Fruit fly (Drosophila melanogaster) whole organism, prepupa: ENCODE measurements around the gene CG14402.

ENCODE experiments used
- Blimp-1 ChIP-seq: fragments of 200-800 bp; sonication (Bioruptor generic); optimal IDR thresholded peaks from 3 replicates; lab custom pipeline; 2017; ENCODE audit warnings: missing biosample characterization, missing genetic modification characterization, mild to moderate bottlenecking, moderate library complexity, missing genetic modification reagents
- CG10631 ChIP-seq: fragments of 200-800 bp; sonication (Bioruptor generic); optimal IDR thresholded peaks from 2 replicates; lab custom pipeline; 2016; ENCODE audit warnings: missing biosample characterization, missing genetic modification characterization
- CG10669 ChIP-seq: fragments of 200-800 bp; sonication (Bioruptor generic); optimal IDR thresholded peaks from 3 replicates; lab custom pipeline; 2018; ENCODE audit warnings: missing biosample characterization, mild to moderate bottlenecking, missing genetic modification characterization, moderate library complexity
- CG11762 ChIP-seq: fragments of 200-800 bp; sonication (Bioruptor generic); optimal IDR thresholded peaks from 3 replicates; lab custom pipeline; 2016; ENCODE audit warnings: missing biosample characterization, missing genetic modification characterization; ENCODE audit not compliant: insufficient read depth
- CG11902 ChIP-seq: fragments of 200-800 bp; sonication (Bioruptor generic); optimal IDR thresholded peaks from 3 replicates; lab custom pipeline; 2016; ENCODE audit warnings: missing biosample characterization, missing genetic modification characterization
- CG15336 ChIP-seq: fragments of 200-800 bp; sonication (Bioruptor generic); IDR thresholded peaks from 2 replicates; pipeline ENCODE4 v1.3.6; 2022; ENCODE audit warnings: missing biosample characterization, missing genetic modification characterization
- CG1621 ChIP-seq: fragments of 200-800 bp; sonication (Bioruptor generic); optimal IDR thresholded peaks from 3 replicates; lab custom pipeline; 2018; ENCODE audit warnings: missing biosample characterization, mild to moderate bottlenecking, missing genetic modification characterization
- CG3032 ChIP-seq: fragments of 200-800 bp; optimal IDR thresholded peaks from 2 replicates; lab custom pipeline; 2019; ENCODE audit warnings: missing biosample characterization, mild to moderate bottlenecking, missing genetic modification characterization, moderate library complexity
- CG32006 ChIP-seq: fragments of 200-800 bp; sonication (Bioruptor generic); optimal IDR thresholded peaks from 3 replicates; lab custom pipeline; 2017; ENCODE audit warnings: missing biosample characterization, mild to moderate bottlenecking, missing genetic modification characterization
- CG34406 ChIP-seq: fragments of 200-800 bp; sonication (Bioruptor generic); optimal IDR thresholded peaks from 3 replicates; lab custom pipeline; 2016; ENCODE audit warnings: missing biosample characterization, missing genetic modification characterization
- CG3919 ChIP-seq: fragments of 200-800 bp; sonication (Bioruptor generic); optimal IDR thresholded peaks from 3 replicates; lab custom pipeline; 2016; ENCODE audit warnings: missing biosample characterization, missing genetic modification characterization
- CG4318 ChIP-seq: fragments of 200-800 bp; sonication (Bioruptor generic); optimal IDR thresholded peaks from 3 replicates; lab custom pipeline; 2017; ENCODE audit warnings: missing biosample characterization, mild to moderate bottlenecking, missing genetic modification characterization
- CG6163 ChIP-seq: fragments of 200-800 bp; sonication (Bioruptor generic); IDR thresholded peaks from 3 replicates; pipeline ENCODE4 v1.3.6; 2022; ENCODE audit warnings: missing biosample characterization, missing genetic modification characterization
- CG6808 ChIP-seq: fragments of 200-800 bp; sonication (Bioruptor generic); optimal IDR thresholded peaks from 3 replicates; lab custom pipeline; 2017; ENCODE audit warnings: missing biosample characterization, missing genetic modification characterization, mild to moderate bottlenecking, moderate library complexity, missing genetic modification reagents
- CG7368 ChIP-seq: fragments of 200-800 bp; sonication (Bioruptor generic); optimal IDR thresholded peaks from 3 replicates; lab custom pipeline; 2016; ENCODE audit warnings: missing biosample characterization, missing genetic modification characterization
- CG8119 ChIP-seq: fragments of 200-800 bp; sonication (Bioruptor generic); IDR thresholded peaks from 3 replicates; pipeline ENCODE4 v1.3.6; 2022; ENCODE audit warnings: missing biosample characterization, missing genetic modification characterization
- CG9139 ChIP-seq: fragments of 200-800 bp; sonication (Bioruptor generic); optimal IDR thresholded peaks from 3 replicates; lab custom pipeline; 2017; ENCODE audit warnings: missing biosample characterization, mild to moderate bottlenecking, missing genetic modification characterization
- Eip75B ChIP-seq: fragments of 200-800 bp; sonication (Bioruptor generic); optimal IDR thresholded peaks from 3 replicates; lab custom pipeline; 2016; ENCODE audit warnings: missing biosample characterization, missing genetic modification characterization
- Eip78C ChIP-seq: fragments of 200-800 bp; sonication (Bioruptor generic); peaks from one replicate; lab custom pipeline; 2016; ENCODE audit warnings: missing biosample characterization, missing genetic modification characterization
- Eip93F ChIP-seq: fragments of 200-800 bp; sonication (Bioruptor generic); optimal IDR thresholded peaks from 2 replicates; lab custom pipeline; 2016; ENCODE audit warnings: missing biosample characterization, mild to moderate bottlenecking, missing genetic modification characterization
- Ets21C ChIP-seq: fragments of 200-800 bp; sonication (Bioruptor generic); optimal IDR thresholded peaks from 3 replicates; lab custom pipeline; 2016; ENCODE audit warnings: missing biosample characterization, missing genetic modification characterization
- Ets96B ChIP-seq: fragments of 200-800 bp; optimal IDR thresholded peaks from 2 replicates; lab custom pipeline; 2019; ENCODE audit warnings: missing biosample characterization, mild to moderate bottlenecking, missing genetic modification characterization, moderate library complexity
- Hr38 ChIP-seq: sonication (Bioruptor generic); optimal IDR thresholded peaks from 2 replicates; lab custom pipeline; 2016; ENCODE audit warnings: missing biosample characterization, missing genetic modification characterization
- Hr39 ChIP-seq: fragments of 200-800 bp; sonication (Bioruptor generic); optimal IDR thresholded peaks from 2 replicates; lab custom pipeline; 2016; ENCODE audit warnings: missing biosample characterization, missing genetic modification characterization
- OdsH ChIP-seq: fragments of 200-800 bp; sonication (Bioruptor generic); optimal IDR thresholded peaks from 3 replicates; lab custom pipeline; 2016; ENCODE audit warnings: missing biosample characterization, missing genetic modification characterization
- Sox15 ChIP-seq: fragments of 200-800 bp; sonication (Bioruptor generic); optimal IDR thresholded peaks from 3 replicates; lab custom pipeline; 2016; ENCODE audit warnings: missing biosample characterization, missing genetic modification characterization
- achi ChIP-seq: fragments of 200-800 bp; sonication (Bioruptor generic); optimal IDR thresholded peaks from 3 replicates; lab custom pipeline; 2016; ENCODE audit warnings: missing biosample characterization, missing genetic modification characterization
- acj6 ChIP-seq: fragments of 200-800 bp; sonication (Bioruptor generic); optimal IDR thresholded peaks from 3 replicates; lab custom pipeline; 2016; ENCODE audit warnings: missing biosample characterization, missing genetic modification characterization
- cyc ChIP-seq: fragments of 200-800 bp; sonication (Bioruptor generic); optimal IDR thresholded peaks from 3 replicates; lab custom pipeline; 2016; ENCODE audit warnings: missing biosample characterization, missing genetic modification characterization
- dsx ChIP-seq: fragments of 200-800 bp; optimal IDR thresholded peaks from 3 replicates; lab custom pipeline; 2019; ENCODE audit warnings: missing biosample characterization, mild to moderate bottlenecking, missing genetic modification characterization, moderate library complexity; ENCODE audit not compliant: poor library complexity, severe bottlenecking
- esn ChIP-seq: fragments of 200-800 bp; sonication (Bioruptor generic); optimal IDR thresholded peaks from 2 replicates; lab custom pipeline; 2016; ENCODE audit warnings: missing biosample characterization, mild to moderate bottlenecking, missing genetic modification characterization, moderate library complexity
- fd59A ChIP-seq: fragments of 200-800 bp; sonication (Bioruptor generic); optimal IDR thresholded peaks from 2 replicates; lab custom pipeline; 2017; ENCODE audit warnings: missing biosample characterization, mild to moderate bottlenecking, missing genetic modification characterization, missing genetic modification reagents
- lz ChIP-seq: fragments of 200-800 bp; sonication (Bioruptor generic); optimal IDR thresholded peaks from 3 replicates; lab custom pipeline; 2016; ENCODE audit warnings: missing biosample characterization, missing genetic modification characterization
- net ChIP-seq: fragments of 200-800 bp; sonication (Bioruptor generic); optimal IDR thresholded peaks from 3 replicates; lab custom pipeline; 2016; ENCODE audit warnings: missing biosample characterization, missing genetic modification characterization
- pdm3 ChIP-seq: fragments of 200-800 bp; sonication (Bioruptor generic); optimal IDR thresholded peaks from 3 replicates; lab custom pipeline; 2016; ENCODE audit warnings: missing biosample characterization, missing genetic modification characterization
- salr ChIP-seq, 2 experiments: fragments of 200-800 bp; sonication (Bioruptor generic); optimal IDR thresholded peaks; 3 replicates each; lab custom pipeline; 2016 to 2018; ENCODE audit warnings: missing biosample characterization in 2 of 2, missing genetic modification characterization in 2 of 2, mild to moderate bottlenecking in 1 of 2
- spab ChIP-seq: fragments of 200-800 bp; sonication (Bioruptor generic); optimal IDR thresholded peaks from 2 replicates; lab custom pipeline; 2017; ENCODE audit warnings: missing biosample characterization, mild to moderate bottlenecking, missing genetic modification characterization, missing genetic modification reagents
- ss ChIP-seq, 2 experiments: fragments of 200-800 bp; sonication (Bioruptor generic); optimal IDR thresholded peaks; 2 replicates in 1 of 2; 3 replicates in 1 of 2; lab custom pipeline; 2017 to 2018; ENCODE audit warnings: mild to moderate bottlenecking in 2 of 2, missing biosample characterization in 2 of 2, missing genetic modification characterization in 2 of 2, moderate library complexity in 1 of 2
- svp ChIP-seq: fragments of 200-800 bp; sonication (Bioruptor generic); peaks from one replicate; lab custom pipeline; 2016; ENCODE audit warnings: missing biosample characterization, missing genetic modification characterization

Gene CG14402

dm6 chr2L:20811039-20811652, 38.0 kb upstream of the CG14402 start (continued):
- TF ChIP-seq CG9139 (GFP tag; lab: Kevin White, UChicago) = no peak
- TF ChIP-seq CG11902 (GFP tag; lab: Kevin White, UChicago) = no peak
- no peak for TF ChIP-seq lz (GFP tag; lab: Kevin White, UChicago)
- TF ChIP-seq CG34406 = peak; percentile 52
- TF ChIP-seq esn (GFP tag; lab: Kevin White, UChicago) = no peak
- TF ChIP-seq CG3032 (tag; lab: Kevin White, UChicago) = peak; percentile 55
- peak; percentile 73 for TF ChIP-seq CG3919
- TF ChIP-seq cyc = no peak
- peak; percentile 69 for TF ChIP-seq CG4318 (GFP tag; lab: Kevin White, UChicago)
- TF ChIP-seq, all 60 proteins: peak for 39

dm6 chr2L:20812283-20813189, 36.6 kb upstream of the CG14402 start:
- TF ChIP-seq CG6163 (GFP tag; lab: Robert Waterston, UW) (peak; percentile 61; the same call in 2 of the 3 replicates), fd59A (GFP tag; lab: Kevin White, UChicago) (peak; percentile 30), Eip78C (peak; percentile 85), CG10669 (GFP tag; lab: Kevin White, UChicago) (peak; percentile 45), Sox15 (GFP tag; lab: Kevin White, UChicago) (no peak), Eip75B (GFP tag; lab: Kevin White, UChicago) (peak; percentile 17), Hr38 (GFP tag; lab: Kevin White, UChicago) (no peak), CG1621 (tag; lab: Kevin White, UChicago) (no peak), salr (GFP tag; optimal IDR thresholded peaks at IDR 0.05; lab: Kevin White, UChicago) (no peak), CG7368 (no peak), dsx (GFP tag; lab: Kevin White, UChicago) (peak; percentile 51), CG15336 (GFP tag; lab: Robert Waterston, UW) (peak; percentile 10; the same call in 1 of the 2 replicates), Blimp-1 (GFP tag; lab: Kevin White, UChicago) (no peak), Ets21C (no peak), CG11762 (no peak), lz (GFP tag; lab: Kevin White, UChicago) (peak; percentile 7), ss (GFP tag; optimal IDR thresholded peaks at IDR 0.05; lab: Kevin White, UChicago) (peak; percentile 65 to 80), achi (GFP tag; lab: Kevin White, UChicago) (peak; percentile 35), svp (GFP tag; lab: Kevin White, UChicago) (peak; percentile 67), Eip93F (GFP tag; lab: Kevin White, UChicago) (peak; percentile 31), esn (GFP tag; lab: Kevin White, UChicago) (no peak), Hr39 (GFP tag; lab: Kevin White, UChicago) (no peak), acj6 (GFP tag; lab: Kevin White, UChicago) (peak; percentile 4), CG34406 (peak; percentile 9), pdm3 (GFP tag; lab: Kevin White, UChicago) (no peak), CG9139 (GFP tag; lab: Kevin White, UChicago) (peak; percentile 78), spab (GFP tag; lab: Kevin White, UChicago) (peak; percentile 7), net (GFP tag; lab: Kevin White, UChicago) (peak; percentile 8), CG8119 (GFP tag; lab: Robert Waterston, UW) (no peak), CG6808 (peak; percentile 57), OdsH (GFP tag; lab: Kevin White, UChicago) (peak; percentile 2), CG3032 (tag; lab: Kevin White, UChicago) (peak; percentile 52), Ets96B (tag; lab: Kevin White, UChicago) (peak; percentile 44), CG10631 (GFP tag; lab: Kevin White, UChicago) (peak; percentile 1), CG32006 (GFP tag; lab: Kevin White, UChicago) (no peak), CG3919 (peak; percentile 28)
